Worm (Caenorhabditis elegans): ENCODE data around the gene R11D1.12.

Gene R11D1.12

DNA sequence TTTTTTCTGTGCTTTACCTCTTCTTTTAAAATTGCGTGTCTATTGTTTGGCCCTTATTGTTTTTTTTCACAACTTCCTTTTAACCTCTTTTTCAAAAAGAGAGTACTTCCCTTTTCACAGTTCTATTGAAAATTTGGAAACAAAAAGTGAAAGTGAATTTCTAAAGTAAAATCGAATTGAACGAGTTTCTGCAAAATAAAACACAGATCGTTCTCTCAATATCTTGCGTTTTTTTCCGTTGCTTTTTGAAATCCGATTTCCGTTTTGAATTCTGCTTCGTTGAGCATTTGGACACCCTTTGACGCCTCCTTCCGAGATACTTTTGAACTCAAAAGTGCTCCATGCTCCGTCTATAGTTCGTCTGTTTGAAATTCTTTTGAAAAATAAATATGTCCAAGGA lies 49.5 kb downstream of the R11D1.12 start:
- TF ChIP-seq ceh-36 (tag; optimal IDR thresholded peaks at IDR 0.05) (no peak), aly-1 (tag; optimal IDR thresholded peaks at IDR 0.05) (no peak), tbx-11 (GFP tag; IDR thresholded peaks at IDR 0.05) (no peak), flt-1 (GFP tag; IDR thresholded peaks at IDR 0.05) (no peak), hmbx-1 (tag; optimal IDR thresholded peaks at IDR 0.05) (no peak), tra-4 (tag; optimal IDR thresholded peaks at IDR 0.05) (no peak), sea-1 (GFP tag; conservative IDR thresholded peaks at IDR 0.05) (no peak), hmg-4 (GFP tag; optimal IDR thresholded peaks at IDR 0.05) (no peak), scrt-1 (GFP tag; IDR thresholded peaks at IDR 0.05) (no peak), ama-1 (optimal IDR thresholded peaks at IDR 0.05) (no peak), B0310.2 (tag; optimal IDR thresholded peaks at IDR 0.05) (no peak), F13C5.2 (tag; optimal IDR thresholded peaks at IDR 0.05) (no peak), hnd-1 (tag; optimal IDR thresholded peaks at IDR 0.05) (no peak), ceh-13 (GFP tag; optimal IDR thresholded peaks at IDR 0.05) (no peak), ets-7 (tag; optimal IDR thresholded peaks at IDR 0.05) (no peak), tbx-37 (GFP tag; conservative IDR thresholded peaks at IDR 0.05) (no peak), pes-1 (GFP tag; IDR thresholded peaks at IDR 0.05) (no peak)
